Worm (Caenorhabditis elegans): ENCODE measurements around the gene glt-4.

glt-4 gene

ce11 chrX:6408286-6408685 lies 5.1 kb downstream of the glt-4 start:
- TF ChIP-seq tbx-37 (GFP tag; conservative IDR thresholded peaks at IDR 0.05) (no peak), ceh-36 (tag; optimal IDR thresholded peaks at IDR 0.05) (no peak), F13C5.2 (tag; optimal IDR thresholded peaks at IDR 0.05) (no peak), ets-7 (tag; optimal IDR thresholded peaks at IDR 0.05) (no peak), scrt-1 (GFP tag; IDR thresholded peaks at IDR 0.05) (no peak), hmbx-1 (tag; optimal IDR thresholded peaks at IDR 0.05) (no peak), hmg-4 (GFP tag; optimal IDR thresholded peaks at IDR 0.05) (no peak), tbx-11 (GFP tag; IDR thresholded peaks at IDR 0.05) (no peak), aly-1 (tag; optimal IDR thresholded peaks at IDR 0.05) (no peak), sea-1 (GFP tag; conservative IDR thresholded peaks at IDR 0.05) (no peak), tra-4 (tag; optimal IDR thresholded peaks at IDR 0.05) (no peak), ama-1 (optimal IDR thresholded peaks at IDR 0.05) (no peak), ceh-13 (GFP tag; optimal IDR thresholded peaks at IDR 0.05) (no peak), flt-1 (GFP tag; IDR thresholded peaks at IDR 0.05) (no peak), B0310.2 (tag; optimal IDR thresholded peaks at IDR 0.05) (no peak)

- TF ChIP-seq ceh-36 (tag; optimal IDR thresholded peaks at IDR 0.05) (no peak), hmg-4 (GFP tag; optimal IDR thresholded peaks at IDR 0.05) (no peak), tra-4 (tag; optimal IDR thresholded peaks at IDR 0.05) (no peak), F13C5.2 (tag; optimal IDR thresholded peaks at IDR 0.05) (no peak), ets-7 (tag; optimal IDR thresholded peaks at IDR 0.05) (no peak), pes-1 (GFP tag; IDR thresholded peaks at IDR 0.05) (no peak), hmbx-1 (tag; optimal IDR thresholded peaks at IDR 0.05) (no peak), tbx-37 (GFP tag; conservative IDR thresholded peaks at IDR 0.05) (no peak), sea-1 (GFP tag; conservative IDR thresholded peaks at IDR 0.05) (no peak), ama-1 (optimal IDR thresholded peaks at IDR 0.05) (no peak), scrt-1 (GFP tag; IDR thresholded peaks at IDR 0.05) (no peak), flt-1 (GFP tag; IDR thresholded peaks at IDR 0.05) (no peak), aly-1 (tag; optimal IDR thresholded peaks at IDR 0.05) (no peak), hnd-1 (tag; optimal IDR thresholded peaks at IDR 0.05) (no peak), B0310.2 (tag; optimal IDR thresholded peaks at IDR 0.05) (no peak), tbx-11 (GFP tag; IDR thresholded peaks at IDR 0.05) (no peak), ceh-13 (GFP tag; optimal IDR thresholded peaks at IDR 0.05) (no peak)
Observed at ce11 chrX:6408713-6409112, 5.5 kb downstream of the glt-4 start.

ce11 chrX:6410177-6410765 lies 7.0 kb downstream of the glt-4 start, which contains the start of gene mup-2:
mup-2 (minus strand) TSS chrX:6410227.
- TF ChIP-seq sea-1 (GFP tag; conservative IDR thresholded peaks at IDR 0.05) (no peak), hmg-4 (GFP tag; optimal IDR thresholded peaks at IDR 0.05) (no peak), tbx-11 (GFP tag; IDR thresholded peaks at IDR 0.05) (no peak), ceh-13 (GFP tag; optimal IDR thresholded peaks at IDR 0.05) (no peak), scrt-1 (GFP tag; IDR thresholded peaks at IDR 0.05) (no peak), aly-1 (tag; optimal IDR thresholded peaks at IDR 0.05) (no peak), tbx-37 (GFP tag; conservative IDR thresholded peaks at IDR 0.05) (no peak), ama-1 (optimal IDR thresholded peaks at IDR 0.05) (no peak), flt-1 (GFP tag; IDR thresholded peaks at IDR 0.05) (no peak), pes-1 (GFP tag; IDR thresholded peaks at IDR 0.05) (no peak), ets-7 (tag; optimal IDR thresholded peaks at IDR 0.05) (no peak), F13C5.2 (tag; optimal IDR thresholded peaks at IDR 0.05) (no peak), hmbx-1 (tag; optimal IDR thresholded peaks at IDR 0.05) (no peak), B0310.2 (tag; optimal IDR thresholded peaks at IDR 0.05) (no peak), ceh-36 (tag; optimal IDR thresholded peaks at IDR 0.05) (no peak), tra-4 (tag; optimal IDR thresholded peaks at IDR 0.05) (no peak), hnd-1 (tag; optimal IDR thresholded peaks at IDR 0.05) (no peak)

- TF ChIP-seq aly-1 (tag; optimal IDR thresholded peaks at IDR 0.05): no peak
- TF ChIP-seq tra-4 (tag; optimal IDR thresholded peaks at IDR 0.05): no peak
- TF ChIP-seq pes-1 (GFP tag; IDR thresholded peaks at IDR 0.05): no peak
- TF ChIP-seq flt-1 (GFP tag; IDR thresholded peaks at IDR 0.05): no peak
- TF ChIP-seq B0310.2 (tag; optimal IDR thresholded peaks at IDR 0.05): no peak
- no peak for TF ChIP-seq tbx-11 (GFP tag; IDR thresholded peaks at IDR 0.05)
Observed at ce11 chrX:6412575-6412974, 9.4 kb downstream of the glt-4 start, which contains the start of gene T22E5.1. T22E5.1 (plus strand) TSS chrX:6412875.

- TF ChIP-seq ceh-13 (GFP tag; optimal IDR thresholded peaks at IDR 0.05) (no peak), pes-1 (GFP tag; IDR thresholded peaks at IDR 0.05) (no peak)
Observed at ce11 chrX:6413583-6413982, 10.4 kb downstream of the glt-4 start.

- no peak for TF ChIP-seq tra-4 (tag; optimal IDR thresholded peaks at IDR 0.05)
- TF ChIP-seq hmbx-1 (tag; optimal IDR thresholded peaks at IDR 0.05): no peak
- no peak for TF ChIP-seq hnd-1 (tag; optimal IDR thresholded peaks at IDR 0.05)
- TF ChIP-seq F13C5.2 (tag; optimal IDR thresholded peaks at IDR 0.05): no peak
- no peak for TF ChIP-seq tbx-37 (GFP tag; conservative IDR thresholded peaks at IDR 0.05)
- no peak for TF ChIP-seq tbx-11 (GFP tag; IDR thresholded peaks at IDR 0.05)
- no peak for TF ChIP-seq ceh-13 (GFP tag; optimal IDR thresholded peaks at IDR 0.05)
- no peak for TF ChIP-seq B0310.2 (tag; optimal IDR thresholded peaks at IDR 0.05)
- TF ChIP-seq flt-1 (GFP tag; IDR thresholded peaks at IDR 0.05): no peak
- no peak for TF ChIP-seq aly-1 (tag; optimal IDR thresholded peaks at IDR 0.05)
- no peak for TF ChIP-seq ama-1 (optimal IDR thresholded peaks at IDR 0.05)
Observed at ce11 chrX:6416357-6417087, 13.3 kb downstream of the glt-4 start, which contains the start of gene T22E5.6. T22E5.6 (minus strand) TSS chrX:6416407.

- no peak for TF ChIP-seq B0310.2 (tag; optimal IDR thresholded peaks at IDR 0.05)
- no peak for TF ChIP-seq ceh-13 (GFP tag; optimal IDR thresholded peaks at IDR 0.05)
- no peak for TF ChIP-seq hnd-1 (tag; optimal IDR thresholded peaks at IDR 0.05)
- no peak for TF ChIP-seq ets-7 (tag; optimal IDR thresholded peaks at IDR 0.05)
- no peak for TF ChIP-seq tbx-37 (GFP tag; conservative IDR thresholded peaks at IDR 0.05)
- TF ChIP-seq sea-1 (GFP tag; conservative IDR thresholded peaks at IDR 0.05): no peak
- TF ChIP-seq hmbx-1 (tag; optimal IDR thresholded peaks at IDR 0.05): no peak
- no peak for TF ChIP-seq hmg-4 (GFP tag; optimal IDR thresholded peaks at IDR 0.05)
- TF ChIP-seq flt-1 (GFP tag; IDR thresholded peaks at IDR 0.05): no peak
- TF ChIP-seq ceh-36 (tag; optimal IDR thresholded peaks at IDR 0.05): no peak
- TF ChIP-seq scrt-1 (GFP tag; IDR thresholded peaks at IDR 0.05): no peak
- no peak for TF ChIP-seq tbx-11 (GFP tag; IDR thresholded peaks at IDR 0.05)
- no peak for TF ChIP-seq aly-1 (tag; optimal IDR thresholded peaks at IDR 0.05)
- TF ChIP-seq pes-1 (GFP tag; IDR thresholded peaks at IDR 0.05): no peak
- TF ChIP-seq ama-1 (optimal IDR thresholded peaks at IDR 0.05): no peak
- no peak for TF ChIP-seq tra-4 (tag; optimal IDR thresholded peaks at IDR 0.05)
- no peak for TF ChIP-seq F13C5.2 (tag; optimal IDR thresholded peaks at IDR 0.05)
Observed at ce11 chrX:6419113-6419512, 15.9 kb downstream of the glt-4 start.
